Worm (Caenorhabditis elegans) whole organism, L2 larva: ENCODE data around the gene stg-2.
A peak's percentile ranks its signal among the peaks of the same experiment; 100 is the strongest.

Experiments used
- C34F6.9 ChIP-seq: fragments of 150-350 bp; optimal IDR thresholded peaks from 2 replicates; lab custom pipeline; 2014; ENCODE audit warnings: missing biosample characterization, missing genetic modification characterization
- F13H6.1 ChIP-seq: sonication (generic microtip); optimal IDR thresholded peaks from 2 replicates; lab custom pipeline; 2016; ENCODE audit warnings: missing genetic modification characterization, missing compliant biosample characterization
- Y55F3AM.14 ChIP-seq: fragments of 200-800 bp; sonication (Bioruptor generic); optimal IDR thresholded peaks from 2 replicates; lab custom pipeline; 2018; ENCODE audit warnings: mild to moderate bottlenecking, missing genetic modification characterization, missing compliant biosample characterization
- ZK546.5 ChIP-seq: sonication (generic microtip); optimal IDR thresholded peaks from 2 replicates; lab custom pipeline; 2017; ENCODE audit warnings: missing biosample characterization, missing genetic modification characterization
- alr-1 ChIP-seq: fragments of 150-350 bp; optimal IDR thresholded peaks from 2 replicates; lab custom pipeline; 2014; ENCODE audit warnings: missing biosample characterization, missing genetic modification characterization
- aly-2 ChIP-seq: fragments of 150-350 bp; optimal IDR thresholded peaks from 2 replicates; lab custom pipeline; 2014; ENCODE audit warnings: missing biosample characterization, missing genetic modification characterization
- ama-1 ChIP-seq: fragments of 150-350 bp; optimal IDR thresholded peaks from 2 replicates; lab custom pipeline; 2018; ENCODE audit warnings: inconsistent platforms
- blmp-1 ChIP-seq: sonication (generic microtip); optimal IDR thresholded peaks from 2 replicates; lab custom pipeline; 2017; ENCODE audit warnings: missing genetic modification characterization, mild to moderate bottlenecking, missing compliant biosample characterization, antibody characterized with exemption, moderate library complexity; ENCODE audit not compliant: insufficient read depth
- ceh-16 ChIP-seq: fragments of 150-350 bp; optimal IDR thresholded peaks from 2 replicates; lab custom pipeline; 2014; ENCODE audit warnings: missing biosample characterization, missing genetic modification characterization
- dmd-4 ChIP-seq: sonication (generic microtip); optimal IDR thresholded peaks from 2 replicates; lab custom pipeline; 2017; ENCODE audit warnings: missing biosample characterization, missing genetic modification characterization
- fos-1 ChIP-seq: fragments of 150-350 bp; optimal IDR thresholded peaks from 2 replicates; lab custom pipeline; 2014; ENCODE audit warnings: missing biosample characterization, missing genetic modification characterization
- gmeb-1 ChIP-seq: fragments of 150-350 bp; optimal IDR thresholded peaks from 2 replicates; lab custom pipeline; 2014; ENCODE audit warnings: missing biosample characterization, missing genetic modification characterization
- lin-11 ChIP-seq: fragments of 150-350 bp; sonication (generic microtip); optimal IDR thresholded peaks from 2 replicates; lab custom pipeline; 2014; ENCODE audit warnings: missing biosample characterization, missing genetic modification characterization, inconsistent platforms, mixed read lengths
- lin-13 ChIP-seq: fragments of 150-350 bp; optimal IDR thresholded peaks from 2 replicates; lab custom pipeline; 2014; ENCODE audit warnings: missing biosample characterization, missing genetic modification reagents, missing genetic modification characterization
- lin-39 ChIP-seq: fragments of 150-350 bp; optimal IDR thresholded peaks from 2 replicates; lab custom pipeline; 2014; ENCODE audit warnings: missing biosample characterization, missing genetic modification reagents, missing genetic modification characterization
- mbf-1 ChIP-seq: sonication (generic microtip); optimal IDR thresholded peaks from 2 replicates; lab custom pipeline; 2017; ENCODE audit warnings: missing biosample characterization, missing genetic modification characterization
- mdl-1 ChIP-seq, 2 experiments: fragments of 150-350 bp in 1 of 2; sonication (generic microtip) in 1 of 2; optimal IDR thresholded peaks; 2 replicates each; lab custom pipeline; 2017; ENCODE audit warnings: missing biosample characterization in 2 of 2, missing genetic modification characterization in 2 of 2
- nhr-10 ChIP-seq: sonication (generic microtip); optimal IDR thresholded peaks from 2 replicates; lab custom pipeline; 2017; ENCODE audit warnings: missing biosample characterization, missing genetic modification characterization
- nhr-11 ChIP-seq: fragments of 150-350 bp; optimal IDR thresholded peaks from 2 replicates; lab custom pipeline; 2014; ENCODE audit warnings: missing biosample characterization, missing genetic modification characterization
- nhr-12 ChIP-seq: fragments of 150-350 bp; optimal IDR thresholded peaks from 2 replicates; lab custom pipeline; 2014; ENCODE audit warnings: missing biosample characterization, missing genetic modification characterization
- nhr-129 ChIP-seq: fragments of 150-350 bp; optimal IDR thresholded peaks from 2 replicates; lab custom pipeline; 2014; ENCODE audit warnings: missing biosample characterization, missing genetic modification characterization
- nhr-21 ChIP-seq: fragments of 150-350 bp; optimal IDR thresholded peaks from 2 replicates; lab custom pipeline; 2014; ENCODE audit warnings: missing biosample characterization, missing genetic modification characterization
- nhr-23 ChIP-seq: fragments of 150-350 bp; optimal IDR thresholded peaks from 2 replicates; lab custom pipeline; 2014; ENCODE audit warnings: missing biosample characterization, missing genetic modification reagents, missing genetic modification characterization
- nhr-237 ChIP-seq: fragments of 150-350 bp; optimal IDR thresholded peaks from 2 replicates; lab custom pipeline; 2014; ENCODE audit warnings: missing biosample characterization, missing genetic modification characterization
- nhr-25 ChIP-seq: fragments of 150-350 bp; sonication (generic microtip); optimal IDR thresholded peaks from 3 replicates; lab custom pipeline; 2014; ENCODE audit warnings: missing biosample characterization, missing genetic modification characterization
- nhr-6 ChIP-seq: fragments of 150-350 bp; optimal IDR thresholded peaks from 2 replicates; lab custom pipeline; 2014; ENCODE audit warnings: missing biosample characterization, missing genetic modification characterization
- nhr-77 ChIP-seq: fragments of 150-350 bp; optimal IDR thresholded peaks from 2 replicates; lab custom pipeline; 2014; ENCODE audit warnings: missing biosample characterization, missing genetic modification characterization
- peb-1 ChIP-seq: fragments of 150-350 bp; optimal IDR thresholded peaks from 2 replicates; lab custom pipeline; 2014; ENCODE audit warnings: missing biosample characterization, missing genetic modification characterization
- sem-4 ChIP-seq: fragments of 150-350 bp; optimal IDR thresholded peaks from 2 replicates; lab custom pipeline; 2014; ENCODE audit warnings: missing biosample characterization, missing genetic modification reagents, missing genetic modification characterization
- skn-1 ChIP-seq: sonication (generic microtip); optimal IDR thresholded peaks from 2 replicates; lab custom pipeline; 2017; ENCODE audit warnings: missing biosample characterization, missing genetic modification characterization
- sma-9 ChIP-seq, 2 experiments: fragments of 150-350 bp in 1 of 2; sonication (generic microtip) in 1 of 2; optimal IDR thresholded peaks; 2 replicates each; lab custom pipeline; 2014 to 2016; ENCODE audit warnings: missing genetic modification characterization in 2 of 2, mild to moderate bottlenecking in 1 of 2, missing biosample characterization in 1 of 2, missing compliant biosample characterization in 1 of 2, missing genetic modification reagents in 1 of 2, moderate library complexity in 1 of 2
- snpc-4 ChIP-seq: fragments of 150-350 bp; optimal IDR thresholded peaks from 2 replicates; lab custom pipeline; 2014; ENCODE audit warnings: missing biosample characterization, missing genetic modification characterization
- unc-39 ChIP-seq: fragments of 150-350 bp; optimal IDR thresholded peaks from 2 replicates; lab custom pipeline; 2014; ENCODE audit warnings: missing biosample characterization, missing genetic modification characterization
- unc-55 ChIP-seq: fragments of 150-350 bp; sonication (generic microtip); optimal IDR thresholded peaks from 3 replicates; lab custom pipeline; 2014; ENCODE audit warnings: missing biosample characterization, missing genetic modification reagents, missing genetic modification characterization
- zag-1 ChIP-seq: fragments of 150-350 bp; optimal IDR thresholded peaks from 2 replicates; lab custom pipeline; 2014; ENCODE audit warnings: missing biosample characterization, missing genetic modification characterization
- ztf-11 ChIP-seq: sonication (generic microtip); optimal IDR thresholded peaks from 2 replicates; lab custom pipeline; 2017; ENCODE audit warnings: missing biosample characterization, missing genetic modification characterization

Gene stg-2

ce11 chrX:8643817-8644216 is at the start of gene stg-2:
Gene stg-2 (minus strand): TSS chrX:8643917.
- TF ChIP-seq F13H6.1 (tag; lab: Kevin White, UChicago) (no peak), sma-9 (GFP tag; optimal IDR thresholded peaks at IDR 0.05; lab: Kevin White, UChicago) (no peak), sma-9 (tag; optimal IDR thresholded peaks at IDR 0.05; lab: Kevin White, UChicago) (no peak), ama-1 (no peak), gmeb-1 (no peak), nhr-237 (no peak), unc-55 (GFP tag; lab: Kevin White, UChicago) (no peak), fos-1 (no peak), lin-39 (no peak), ceh-16 (tag; lab: Kevin White, UChicago) (no peak), snpc-4 (tag; lab: Kevin White, UChicago) (no peak), lin-11 (tag; lab: Kevin White, UChicago) (no peak), nhr-129 (tag; lab: Kevin White, UChicago) (no peak), nhr-21 (tag; lab: Kevin White, UChicago) (no peak), Y55F3AM.14 (GFP tag; lab: Kevin White, UChicago) (no peak), nhr-77 (tag; lab: Kevin White, UChicago) (no peak), nhr-10 (tag; lab: Kevin White, UChicago) (no peak), nhr-12 (tag; lab: Kevin White, UChicago) (no peak), nhr-23 (tag; lab: Kevin White, UChicago) (no peak), unc-39 (tag; lab: Kevin White, UChicago) (no peak), sem-4 (tag; lab: Kevin White, UChicago) (no peak)

ce11 chrX:8681600-8681999 is 37.9 kb upstream of the stg-2 start, which contains the start of gene K09E2.1:
Gene K09E2.1 (plus strand): TSS chrX:8681900.
- TF ChIP-seq unc-39 (tag; lab: Kevin White, UChicago) (no peak), nhr-129 (tag; lab: Kevin White, UChicago) (no peak), alr-1 (tag; lab: Kevin White, UChicago) (no peak)

ce11 chrX:8677873-8678272 is 34.2 kb upstream of the stg-2 start:
- TF ChIP-seq blmp-1 (tag; lab: Kevin White, UChicago) (peak; percentile 15), nhr-25 (no peak), alr-1 (tag; lab: Kevin White, UChicago) (no peak), ceh-16 (tag; lab: Kevin White, UChicago) (no peak), mdl-1 (tag; optimal IDR thresholded peaks at IDR 0.05; lab: Kevin White, UChicago) (no peak), mbf-1 (tag; lab: Kevin White, UChicago) (no peak), ztf-11 (tag; lab: Kevin White, UChicago) (no peak)

ce11 chrX:8677320-8677719 is 33.6 kb upstream of the stg-2 start:
- no peak for TF ChIP-seq skn-1 (tag; lab: Kevin White, UChicago)
- TF ChIP-seq nhr-129 (tag; lab: Kevin White, UChicago), result no peak
- no peak for TF ChIP-seq nhr-12 (tag; lab: Kevin White, UChicago)
- no peak for TF ChIP-seq aly-2 (tag; lab: Kevin White, UChicago)
- TF ChIP-seq C34F6.9 (tag; lab: Kevin White, UChicago), result no peak
- TF ChIP-seq ceh-16 (tag; lab: Kevin White, UChicago), result no peak
- no peak for TF ChIP-seq F13H6.1 (tag; lab: Kevin White, UChicago)
- TF ChIP-seq nhr-6, result no peak
- no peak for TF ChIP-seq lin-13 (GFP tag; lab: Kevin White, UChicago)
- no peak for TF ChIP-seq zag-1 (tag; lab: Kevin White, UChicago)
- TF ChIP-seq nhr-11, result no peak
- no peak for TF ChIP-seq mdl-1 (tag; optimal IDR thresholded peaks at IDR 0.05; lab: Kevin White, UChicago)
- no peak for TF ChIP-seq dmd-4 (tag; lab: Kevin White, UChicago)
- no peak for TF ChIP-seq peb-1 (tag; lab: Kevin White, UChicago)
- no peak for TF ChIP-seq ZK546.5 (tag; lab: Kevin White, UChicago)
